Worm (Caenorhabditis elegans) whole organism, L3 larva: Measurements from ENCODE around the gene irg-7.

Experiments used
- ceh-9 ChIP-seq: sonication (generic microtip); optimal IDR thresholded peaks from 2 replicates; lab custom pipeline; 2018; ENCODE audit warnings: missing biosample characterization, missing genetic modification characterization
- egl-27 ChIP-seq: sonication (generic microtip); optimal IDR thresholded peaks from 4 replicates; lab custom pipeline; 2017; ENCODE audit warnings: missing biosample characterization, missing genetic modification reagents, missing genetic modification characterization
- elt-3 ChIP-seq, 3 experiments: fragments of 150-350 bp in 1 of 3; sonication (generic microtip) in 2 of 3; optimal IDR thresholded peaks; 2 replicates in 2 of 3; 4 replicates in 1 of 3; lab custom pipeline; 2014 to 2017; ENCODE audit warnings: missing biosample characterization in 3 of 3, missing genetic modification characterization in 3 of 3
- fkh-10 ChIP-seq: sonication (generic microtip); optimal IDR thresholded peaks from 2 replicates; lab custom pipeline; 2017; ENCODE audit warnings: missing biosample characterization, missing genetic modification reagents, missing genetic modification characterization
- lsy-12 ChIP-seq: sonication (generic microtip); optimal IDR thresholded peaks from 2 replicates; lab custom pipeline; 2016; ENCODE audit warnings: mild to moderate bottlenecking, missing genetic modification characterization, missing compliant biosample characterization
- nhr-12 ChIP-seq: fragments of 150-350 bp; optimal IDR thresholded peaks from 2 replicates; lab custom pipeline; 2014; ENCODE audit warnings: missing biosample characterization, missing genetic modification characterization
- nhr-237 ChIP-seq: fragments of 150-350 bp; optimal IDR thresholded peaks from 2 replicates; lab custom pipeline; 2014; ENCODE audit warnings: missing biosample characterization, missing genetic modification characterization
- pqm-1 ChIP-seq: fragments of 150-350 bp; optimal IDR thresholded peaks from 2 replicates; lab custom pipeline; 2017; ENCODE audit warnings: missing biosample characterization, missing genetic modification characterization, inconsistent platforms
- tbx-2 ChIP-seq: sonication (generic microtip); optimal IDR thresholded peaks from 2 replicates; lab custom pipeline; 2016; ENCODE audit warnings: mild to moderate bottlenecking, missing genetic modification characterization, missing compliant biosample characterization
- unc-62 ChIP-seq: fragments of 150-350 bp; sonication (generic microtip); optimal IDR thresholded peaks from 4 replicates; lab custom pipeline; 2014; ENCODE audit warnings: missing biosample characterization, missing genetic modification reagents, missing genetic modification characterization
- zag-1 ChIP-seq: fragments of 150-350 bp; optimal IDR thresholded peaks from 2 replicates; lab custom pipeline; 2014; ENCODE audit warnings: missing biosample characterization, missing genetic modification characterization
- ztf-11 ChIP-seq: fragments of 150-350 bp; optimal IDR thresholded peaks from 2 replicates; lab custom pipeline; 2014; ENCODE audit warnings: missing biosample characterization, missing genetic modification characterization

DNA sequence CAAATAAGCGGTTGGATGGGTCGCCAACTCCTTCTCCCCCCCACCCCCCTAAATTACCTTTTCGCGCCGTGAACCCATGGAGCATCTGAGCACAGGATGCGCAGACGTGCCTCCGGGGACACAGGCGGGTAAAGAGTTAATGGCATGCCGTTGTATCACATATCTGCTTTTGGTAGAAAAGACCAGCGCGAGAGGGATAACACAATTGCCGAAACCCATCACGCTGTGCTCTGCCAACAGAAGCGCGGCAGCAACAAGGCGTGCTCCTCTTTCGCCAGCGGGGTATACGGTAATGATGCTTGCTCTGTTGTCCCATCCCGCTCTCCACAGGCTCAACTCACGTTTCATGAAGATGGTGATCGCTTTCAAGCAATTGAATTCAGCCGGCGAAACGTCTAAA lies 46.1 kb downstream of the irg-7 start:
- no peak for TF ChIP-seq elt-3 (tag; optimal IDR thresholded peaks at IDR 0.05; lab: Kevin White, UChicago)
- no peak for TF ChIP-seq nhr-12 (tag; lab: Kevin White, UChicago)
- no peak for TF ChIP-seq ztf-11 (tag; lab: Kevin White, UChicago)
- TF ChIP-seq ceh-9 (tag; lab: Kevin White, UChicago): no peak
- TF ChIP-seq fkh-10: no peak
- TF ChIP-seq pqm-1 (tag; lab: Kevin White, UChicago): no peak
- TF ChIP-seq lsy-12: no peak
- TF ChIP-seq egl-27 (tag; lab: Kevin White, UChicago): no peak
- TF ChIP-seq zag-1 (tag; lab: Kevin White, UChicago): no peak
- TF ChIP-seq tbx-2 (tag; lab: Kevin White, UChicago): no peak
- TF ChIP-seq nhr-237 (tag; lab: Kevin White, UChicago): no peak
- no peak for TF ChIP-seq unc-62 (GFP tag; lab: Kevin White, UChicago)
